Fruit fly (Drosophila melanogaster): ENCODE data around the gene Ubc87F.

Gene Ubc87F

dm6 chr3R:13683624-13684568 is 34.1 kb downstream of the Ubc87F start, which contains the start of gene flfl (continued):
- TF ChIP-seq CG4820 (GFP tag; optimal IDR thresholded peaks at IDR 0.05), result no peak
- TF ChIP-seq zen (tag; optimal IDR thresholded peaks at IDR 0.05), result no peak
- TF ChIP-seq Xbp1 (GFP tag; optimal IDR thresholded peaks at IDR 0.05), result no peak
- peak; percentile 80 for TF ChIP-seq Ets97D (GFP tag; optimal IDR thresholded peaks at IDR 0.05)
- no peak for TF ChIP-seq Gsc (GFP tag; IDR thresholded peaks at IDR 0.05)
- TF ChIP-seq CG11696 (GFP tag; IDR thresholded peaks at IDR 0.05), result no peak
- TF ChIP-seq CG13287 (GFP tag; IDR thresholded peaks at IDR 0.05; ENCODE audit: partially characterized antibody), result no peak
- no peak for TF ChIP-seq Atf-2 (GFP tag; optimal IDR thresholded peaks at IDR 0.05)
- TF ChIP-seq CG16815 (GFP tag; optimal IDR thresholded peaks at IDR 0.05), result no peak
- TF ChIP-seq CG32532 (GFP tag; IDR thresholded peaks at IDR 0.05), result no peak
- TF ChIP-seq Oaz (GFP tag; IDR thresholded peaks at IDR 0.05), result no peak
- no peak for TF ChIP-seq CG4328 (GFP tag; optimal IDR thresholded peaks at IDR 0.05)
- peak; percentile 66 for TF ChIP-seq nom (GFP tag; optimal IDR thresholded peaks at IDR 0.05)
- TF ChIP-seq CHES-1-like (GFP tag; optimal IDR thresholded peaks at IDR 0.05), result no peak
- TF ChIP-seq cg (GFP tag; optimal IDR thresholded peaks at IDR 0.05), result peak; percentile 99
- TF ChIP-seq z (GFP tag; IDR thresholded peaks at IDR 0.05), result no peak
- TF ChIP-seq btn (GFP tag; optimal IDR thresholded peaks at IDR 0.05), result peak; percentile 6
- TF ChIP-seq CG9932 (GFP tag; IDR thresholded peaks at IDR 0.05), result no peak
- TF ChIP-seq Camta (GFP tag; optimal IDR thresholded peaks at IDR 0.05), result no peak
- no peak for TF ChIP-seq gce (GFP tag; IDR thresholded peaks at IDR 0.05)
- TF ChIP-seq h (optimal IDR thresholded peaks at IDR 0.05), result no peak
- peak; percentile 3 for TF ChIP-seq tin (GFP tag; optimal IDR thresholded peaks at IDR 0.05)
- TF ChIP-seq CG8359 (GFP tag; optimal IDR thresholded peaks at IDR 0.05; ENCODE audit: borderline replicate concordance), result peak; percentile 9
- TF ChIP-seq sob (GFP tag; IDR thresholded peaks at IDR 0.05), result no peak
- TF ChIP-seq CG13894 (tag; optimal IDR thresholded peaks at IDR 0.05), result peak; percentile 40
- peak; percentile 7 for TF ChIP-seq Bdp1 (GFP tag; optimal IDR thresholded peaks at IDR 0.05)
- TF ChIP-seq hkb (optimal IDR thresholded peaks at IDR 0.05), result no peak
- TF ChIP-seq hkb (GFP tag; IDR thresholded peaks at IDR 0.05), result no peak
- TF ChIP-seq ems (GFP tag; optimal IDR thresholded peaks at IDR 0.05), result no peak
- peak; percentile 78 for TF ChIP-seq sens (GFP tag)
- TF ChIP-seq CG32767 (GFP tag; IDR thresholded peaks at IDR 0.05), result no peak
- peak; percentile 98 for TF ChIP-seq CG2116 (GFP tag; optimal IDR thresholded peaks at IDR 0.05)
- no peak for TF ChIP-seq CG43689 (GFP tag; IDR thresholded peaks at IDR 0.05)
- peak; percentile 29 for TF ChIP-seq bcd (GFP tag; optimal IDR thresholded peaks at IDR 0.05)
- no peak for TF ChIP-seq Rx (GFP tag; IDR thresholded peaks at IDR 0.05)
- TF ChIP-seq pho (GFP tag; optimal IDR thresholded peaks at IDR 0.05), result no peak
- TF ChIP-seq CG18011 (GFP tag; optimal IDR thresholded peaks at IDR 0.05), result peak; percentile 21
- no peak for TF ChIP-seq CG10654 (GFP tag; optimal IDR thresholded peaks at IDR 0.05)
- peak in 1 of 2 experiments; percentile 26 for TF ChIP-seq tll (GFP tag; optimal IDR thresholded peaks at IDR 0.05)
- TF ChIP-seq CG14050 (GFP tag; IDR thresholded peaks at IDR 0.05), result no peak
- no peak for TF ChIP-seq insv (GFP tag; optimal IDR thresholded peaks at IDR 0.05)
- TF ChIP-seq gcm2 (GFP tag; optimal IDR thresholded peaks at IDR 0.05), result no peak
- no peak for TF ChIP-seq CG10462 (GFP tag; optimal IDR thresholded peaks at IDR 0.05)
- TF ChIP-seq Dek (tag; optimal IDR thresholded peaks at IDR 0.05), result no peak
- no peak for TF ChIP-seq cad (GFP tag; optimal IDR thresholded peaks at IDR 0.05)
- TF ChIP-seq CG17361 (GFP tag; IDR thresholded peaks at IDR 0.05), result no peak
- no peak for TF ChIP-seq Antp (GFP tag; optimal IDR thresholded peaks at IDR 0.05)
- no peak for TF ChIP-seq Dref (GFP tag; IDR thresholded peaks at IDR 0.05)
- TF ChIP-seq zf30C (GFP tag; optimal IDR thresholded peaks at IDR 0.05), result no peak
- TF ChIP-seq D19A (tag; optimal IDR thresholded peaks at IDR 0.05), result peak; percentile 30
- no peak for TF ChIP-seq onecut (GFP tag; IDR thresholded peaks at IDR 0.05)

All from whole organism, embryonic.